Fruit fly (Drosophila melanogaster) S2 (cell line): ENCODE results near the gene kay.

Experiments used
- CG8478 ChIP-seq: fragments of >200 bp; optimal IDR thresholded peaks from 2 replicates; lab custom pipeline; 2018
- CTCF ChIP-seq, 2 experiments: fragments of >200 bp; optimal IDR thresholded peaks; 2 replicates each; lab custom pipeline; 2018

DNA sequence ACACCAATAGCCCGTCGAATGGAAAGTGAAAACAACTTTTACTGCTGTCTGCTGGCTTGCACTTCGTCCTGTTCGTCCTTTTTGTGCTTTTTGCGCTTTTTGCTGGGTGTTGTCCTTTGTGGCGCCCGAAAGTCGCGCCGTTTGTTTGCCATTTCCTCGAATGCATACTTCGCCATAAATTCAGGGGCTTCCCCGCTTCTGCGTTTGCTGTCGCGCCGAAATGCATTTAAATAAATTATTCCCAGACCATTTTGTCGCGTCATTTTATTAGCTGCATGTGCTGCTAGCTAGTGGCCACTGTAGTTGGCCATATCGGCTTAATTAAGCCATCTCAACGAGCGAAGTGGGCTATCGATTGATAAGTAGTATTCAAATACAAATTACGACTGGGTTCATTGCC is 19.4 kb downstream of the kay start:
- TF ChIP-seq CTCF (optimal IDR thresholded peaks at IDR 0.05; lab: Kevin White, UChicago) (no peak), CG8478 (no peak)
